Fruit fly (Drosophila melanogaster) whole organism: ENCODE data around the gene CG13793.

ENCODE experiments used
- CG8478 ChIP-seq: fragments of >200 bp; optimal IDR thresholded peaks from 2 replicates; lab custom pipeline; 2018; ENCODE audit warnings: inconsistent platforms
- Dll ChIP-seq: fragments of >200 bp; optimal IDR thresholded peaks from 2 replicates; lab custom pipeline; 2017
- EcR ChIP-seq, 2 experiments: fragments of >200 bp; optimal IDR thresholded peaks; 2 replicates each; lab custom pipeline; 2017; ENCODE audit warnings: missing biosample characterization in 2 of 2, missing genetic modification characterization in 2 of 2, missing genetic modification reagents in 2 of 2
- pan ChIP-seq: fragments of >200 bp; optimal IDR thresholded peaks from 2 replicates; lab custom pipeline; 2017
- psq ChIP-seq: fragments of >200 bp; optimal IDR thresholded peaks from 2 replicates; lab custom pipeline; 2017
- usp ChIP-seq: fragments of >200 bp; optimal IDR thresholded peaks from 2 replicates; lab custom pipeline; 2017; ENCODE audit warnings: missing biosample characterization, missing genetic modification characterization, mixed read lengths

CG13793 gene

dm6 chr2L:7690961-7691360 is 28.3 kb downstream of the CG13793 start, which contains the start of gene CG18585:
Gene CG18585, minus strand, starts transcription at chr2L:7691061.
- TF ChIP-seq usp (GFP tag; lab: Kevin White, UChicago) (no peak), pan (lab: Kevin White, UChicago) (no peak), psq (lab: Kevin White, UChicago) (no peak), CG8478 (no peak), EcR (GFP tag; optimal IDR thresholded peaks at IDR 0.05; lab: Kevin White, UChicago) (no peak), Dll (lab: Kevin White, UChicago) (no peak)

dm6 chr2L:7690449-7690848 is 28.8 kb downstream of the CG13793 start:
- TF ChIP-seq CG8478 (no peak), pan (lab: Kevin White, UChicago) (no peak), Dll (lab: Kevin White, UChicago) (no peak), psq (lab: Kevin White, UChicago) (no peak), usp (GFP tag; lab: Kevin White, UChicago) (no peak), EcR (GFP tag; optimal IDR thresholded peaks at IDR 0.05; lab: Kevin White, UChicago) (no peak)

DNA sequence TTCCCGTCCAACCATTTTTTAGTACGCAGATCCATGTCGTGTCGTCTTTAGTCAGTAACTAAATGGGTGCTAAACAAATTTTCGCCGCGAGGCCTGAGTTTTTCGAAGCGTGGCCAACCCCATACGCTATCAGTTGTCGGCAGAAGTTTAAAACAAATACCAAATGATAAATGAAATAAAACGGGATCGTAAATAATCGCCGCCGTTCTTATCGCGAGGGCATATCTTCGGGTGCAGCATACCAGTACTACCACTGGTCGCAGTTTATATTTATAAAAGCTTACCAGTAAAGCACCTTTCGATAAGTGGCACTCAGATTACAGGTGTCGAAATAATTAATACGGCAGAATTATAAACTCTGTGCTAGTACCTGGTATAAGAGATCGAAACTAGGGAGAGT is 34.0 kb downstream of the CG13793 start:
- TF ChIP-seq usp (GFP tag; lab: Kevin White, UChicago) (no peak), EcR (GFP tag; optimal IDR thresholded peaks at IDR 0.05; lab: Kevin White, UChicago) (no peak), pan (lab: Kevin White, UChicago) (no peak), CG8478 (no peak), psq (lab: Kevin White, UChicago) (no peak), Dll (lab: Kevin White, UChicago) (no peak)

- TF ChIP-seq psq (lab: Kevin White, UChicago) (no peak), CG8478 (no peak), Dll (lab: Kevin White, UChicago) (no peak), usp (GFP tag; lab: Kevin White, UChicago) (no peak), pan (lab: Kevin White, UChicago) (no peak), EcR (GFP tag; optimal IDR thresholded peaks at IDR 0.05; lab: Kevin White, UChicago) (no peak)
Observed at dm6 chr2L:7680298-7680697, 39.0 kb downstream of the CG13793 start.

DNA sequence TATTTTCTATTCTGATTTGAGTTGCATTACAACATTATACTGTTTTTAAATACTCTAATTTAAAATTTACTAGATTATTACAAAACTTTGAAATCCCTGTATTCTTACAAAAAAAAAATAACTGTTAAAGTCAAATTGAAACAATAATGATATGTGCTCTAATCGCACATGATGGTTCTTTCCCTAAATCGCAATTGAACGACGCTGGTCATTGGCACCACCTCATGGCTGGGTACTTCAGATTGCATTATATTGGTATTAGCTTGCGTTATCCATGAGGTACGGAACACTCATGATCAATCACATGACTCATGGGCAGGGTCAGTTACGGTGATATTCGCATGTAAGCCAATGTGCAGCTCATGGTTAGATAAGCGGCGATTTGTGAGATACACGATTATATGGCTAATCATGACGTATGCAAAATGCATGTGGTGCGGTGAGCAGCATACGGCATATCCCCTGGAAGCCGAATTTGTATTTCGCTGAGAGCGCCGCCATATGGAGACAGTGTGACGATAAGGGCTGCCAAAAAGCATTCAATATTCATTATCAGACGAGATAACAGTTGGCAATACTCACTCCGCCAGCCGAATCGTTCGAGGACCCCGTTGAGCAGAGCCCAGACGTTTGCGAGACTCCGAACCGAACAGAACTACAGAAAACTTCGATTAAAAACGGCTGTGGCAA is 41.0 kb downstream of the CG13793 start:
- TF ChIP-seq usp (GFP tag; lab: Kevin White, UChicago) (no peak), psq (lab: Kevin White, UChicago) (no peak), EcR (GFP tag; optimal IDR thresholded peaks at IDR 0.05; lab: Kevin White, UChicago) (no peak), Dll (lab: Kevin White, UChicago) (no peak), pan (lab: Kevin White, UChicago) (no peak), CG8478 (no peak)

DNA sequence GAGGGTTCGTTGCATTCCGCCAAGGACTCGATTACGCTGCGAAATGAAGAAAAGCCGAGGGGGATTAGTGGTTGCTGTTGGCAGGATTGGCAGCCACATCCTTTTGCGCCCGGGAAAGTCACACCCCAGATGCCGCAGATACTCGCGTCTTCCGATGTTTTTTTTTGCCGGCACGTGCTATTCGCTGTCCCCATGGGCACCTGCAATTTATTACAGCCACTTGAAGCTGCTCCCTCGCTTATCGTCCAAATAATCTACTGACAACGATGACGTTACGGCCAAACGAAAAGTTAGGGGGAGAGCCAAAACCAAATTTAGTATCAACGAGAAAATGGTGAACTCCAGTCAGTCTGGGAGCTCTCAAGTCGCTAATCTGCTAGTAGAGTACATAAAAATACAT is 42.3 kb downstream of the CG13793 start:
- no peak for TF ChIP-seq Dll (lab: Kevin White, UChicago)
- no peak for TF ChIP-seq psq (lab: Kevin White, UChicago)
- TF ChIP-seq usp (GFP tag; lab: Kevin White, UChicago): no peak
- TF ChIP-seq CG8478: no peak
- no peak for TF ChIP-seq pan (lab: Kevin White, UChicago)
- TF ChIP-seq EcR (GFP tag; optimal IDR thresholded peaks at IDR 0.05; lab: Kevin White, UChicago): no peak

- TF ChIP-seq pan (lab: Kevin White, UChicago) (no peak), psq (lab: Kevin White, UChicago) (no peak), CG8478 (no peak), EcR (GFP tag; optimal IDR thresholded peaks at IDR 0.05; lab: Kevin White, UChicago) (no peak), Dll (lab: Kevin White, UChicago) (no peak), usp (GFP tag; lab: Kevin White, UChicago) (no peak)
Observed at dm6 chr2L:7675754-7676178, 43.5 kb downstream of the CG13793 start.

DNA sequence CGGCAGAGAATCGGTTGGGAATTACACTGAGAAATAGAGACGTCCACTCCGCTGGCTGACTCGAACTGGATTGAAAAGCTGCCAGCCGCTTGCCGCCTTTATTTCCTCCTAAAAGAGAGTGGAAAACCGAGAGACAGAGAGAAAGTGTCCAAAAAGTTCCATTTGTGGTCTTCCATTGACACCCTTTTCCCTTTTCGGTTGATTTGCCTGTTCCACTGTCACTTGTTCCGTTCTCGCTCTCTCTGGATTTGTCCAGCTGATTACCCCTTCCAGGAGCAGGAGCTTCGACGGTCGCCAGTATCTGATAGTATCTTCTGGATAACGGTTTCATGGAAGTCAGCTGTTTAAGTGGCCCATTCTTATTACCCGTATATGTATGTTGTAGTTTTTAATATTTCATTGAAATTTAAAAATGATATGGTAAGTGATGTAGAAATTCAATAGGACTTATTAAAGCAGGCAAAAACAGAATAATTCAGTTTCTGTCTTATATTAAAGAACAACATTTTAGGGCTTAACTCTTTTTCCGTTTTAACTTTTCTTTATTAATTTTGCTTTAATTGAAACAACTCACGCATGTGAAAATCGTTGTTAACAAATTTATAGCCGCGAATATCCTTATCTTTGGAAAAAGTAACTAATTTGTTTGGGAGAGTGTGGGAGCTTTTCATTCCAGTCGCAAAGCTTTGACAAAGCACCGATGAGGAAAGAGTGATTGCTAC is 44.1 kb downstream of the CG13793 start, which contains the start of gene Slob:
Slob (minus strand) TSS at position 51 of the 722 bp plus-strand sequence.
- no peak for TF ChIP-seq pan (lab: Kevin White, UChicago)
- no peak for TF ChIP-seq usp (GFP tag; lab: Kevin White, UChicago)
- no peak for TF ChIP-seq Dll (lab: Kevin White, UChicago)
- TF ChIP-seq psq (lab: Kevin White, UChicago): no peak
- no peak for TF ChIP-seq CG8478
- no peak for TF ChIP-seq EcR (GFP tag; optimal IDR thresholded peaks at IDR 0.05; lab: Kevin White, UChicago)
